Worm (Caenorhabditis elegans) whole organism, dauer: ENCODE results near the gene C13C4.8.
"Not testable (repeated sequence)": the region's sequence is repeated elsewhere in the genome, so short reads cannot be mapped to it uniquely, and the experiment has no call there.

Experiments
- unc-62 ChIP-seq: sonication (generic microtip); optimal IDR thresholded peaks from 2 replicates; lab custom pipeline; 2017; ENCODE audit warnings: missing biosample characterization, missing genetic modification reagents, missing genetic modification characterization

C13C4.8 gene

DNA sequence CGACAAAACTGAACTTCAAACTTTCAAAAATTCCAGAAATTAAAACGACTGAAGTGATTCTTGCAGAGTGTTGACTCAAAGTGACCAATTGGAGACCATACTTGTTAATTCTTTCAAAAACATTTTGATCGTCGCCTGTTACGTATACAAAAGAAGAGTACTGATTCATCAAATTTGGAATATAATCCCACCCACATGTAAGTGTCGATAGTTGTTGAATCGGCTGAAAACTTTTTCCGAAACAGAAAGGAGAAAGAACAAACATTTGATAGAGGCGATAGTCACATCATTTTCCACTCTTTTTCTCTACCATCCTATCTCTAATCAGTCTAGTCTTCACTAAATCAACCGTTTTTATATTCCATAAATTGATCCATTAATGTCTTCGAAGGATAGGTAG lies 13.9 kb upstream of the C13C4.8 start, which contains the start of gene nhr-153:
Gene nhr-153 (plus strand): TSS at position 301 of the 400 bp plus-strand sequence.
- TF ChIP-seq unc-62 (GFP tag; lab: Kevin White, UChicago), result no peak

- TF ChIP-seq unc-62 (GFP tag; lab: Kevin White, UChicago), result no peak
Observed at ce11 chrV:12106841-12107240, 11.0 kb upstream of the C13C4.8 start, which contains the start of gene nhr-136. Gene nhr-136 (plus strand): TSS chrV:12107141.

DNA sequence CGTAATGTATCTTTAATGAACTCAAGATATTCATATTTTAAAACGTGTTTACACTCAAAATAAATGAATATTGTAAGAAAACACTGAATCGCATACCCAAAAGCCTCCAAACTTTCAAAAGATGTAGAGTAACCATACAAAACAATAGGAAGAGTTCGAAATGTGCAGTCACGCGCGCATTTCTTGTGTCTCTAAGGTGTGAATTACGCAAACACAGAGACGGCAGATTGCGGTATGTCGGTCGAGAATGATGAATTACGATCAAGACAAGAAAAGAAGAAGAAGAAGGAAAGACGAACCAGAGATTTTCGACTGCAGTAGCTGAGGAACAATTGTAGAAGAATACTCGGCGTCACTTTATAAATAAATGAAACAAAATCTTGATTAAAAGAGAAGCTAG lies 6.4 kb upstream of the C13C4.8 start, which contains the start of gene lhpp-1:
Gene lhpp-1 (minus strand): TSS at position 354 of the 400 bp plus-strand sequence.
- TF ChIP-seq unc-62 (GFP tag; lab: Kevin White, UChicago), result no peak

DNA sequence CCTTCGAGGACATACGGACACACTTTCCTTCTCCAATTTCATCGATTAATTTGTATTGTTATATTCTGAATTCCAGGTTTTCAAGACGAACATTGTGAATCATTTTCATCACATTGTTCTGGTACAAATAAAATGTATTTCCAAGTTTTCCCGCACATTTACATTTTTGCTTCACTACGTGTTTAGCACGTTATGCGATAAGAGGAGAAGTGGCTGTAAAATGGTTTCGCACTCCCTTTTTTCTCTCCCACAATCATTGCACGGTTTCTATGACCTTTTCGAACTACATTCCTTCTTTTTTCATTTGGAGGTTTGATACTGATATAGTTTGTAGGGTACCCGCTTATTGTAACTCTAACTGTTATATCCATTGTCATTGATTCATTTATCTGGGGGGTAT lies 4.1 kb upstream of the C13C4.8 start:
- no peak for TF ChIP-seq unc-62 (GFP tag; lab: Kevin White, UChicago)

DNA sequence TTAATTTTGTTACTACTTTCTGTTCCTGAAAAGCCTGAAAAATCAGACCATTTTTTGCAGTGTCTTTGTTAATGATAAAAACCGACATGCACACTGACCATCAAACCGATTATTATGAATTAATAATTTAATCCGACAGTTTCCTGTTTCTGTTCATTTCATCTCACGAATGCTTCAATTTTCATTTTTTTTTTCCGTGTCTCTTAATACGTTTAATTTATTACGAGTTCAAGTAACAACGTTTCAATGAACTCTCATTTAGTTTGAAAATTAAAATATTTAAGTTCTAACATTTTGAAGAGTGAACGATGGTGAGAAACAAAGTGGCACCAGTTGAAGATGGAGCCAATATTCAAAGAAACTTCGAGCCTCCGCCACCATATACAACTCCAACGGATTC lies 3.1 kb upstream of the C13C4.8 start, which contains the start of gene spin-1:
Gene spin-1 (plus strand): TSS at position 301 of the 400 bp plus-strand sequence.
- TF ChIP-seq unc-62 (GFP tag; lab: Kevin White, UChicago), result no peak

ce11 chrV:12115150-12115549 lies 2.7 kb upstream of the C13C4.8 start:
- no peak for TF ChIP-seq unc-62 (GFP tag; lab: Kevin White, UChicago)

DNA sequence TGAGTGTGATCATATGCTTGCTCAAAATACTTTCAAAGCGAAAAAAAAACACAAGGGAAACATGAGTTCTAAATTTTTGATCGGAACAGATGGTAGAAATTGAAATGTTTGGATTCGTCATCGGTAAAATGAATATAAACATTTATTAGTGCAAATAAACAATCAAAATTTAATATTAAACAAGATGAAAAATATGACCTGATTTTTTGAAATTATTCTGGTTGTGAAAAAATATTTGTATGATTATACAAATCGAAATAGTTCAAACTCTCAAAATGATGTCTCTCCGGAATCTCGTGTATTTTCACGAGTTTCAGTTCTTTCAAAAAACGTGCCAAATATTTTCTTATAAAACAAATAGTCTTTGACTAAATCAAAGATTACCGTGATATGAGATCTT lies 2.6 kb downstream of the C13C4.8 start, which contains the start of gene C13C4.7:
Gene C13C4.7 (minus strand): TSS at position 101 of the 400 bp plus-strand sequence.
- no peak for TF ChIP-seq unc-62 (GFP tag; lab: Kevin White, UChicago)

DNA sequence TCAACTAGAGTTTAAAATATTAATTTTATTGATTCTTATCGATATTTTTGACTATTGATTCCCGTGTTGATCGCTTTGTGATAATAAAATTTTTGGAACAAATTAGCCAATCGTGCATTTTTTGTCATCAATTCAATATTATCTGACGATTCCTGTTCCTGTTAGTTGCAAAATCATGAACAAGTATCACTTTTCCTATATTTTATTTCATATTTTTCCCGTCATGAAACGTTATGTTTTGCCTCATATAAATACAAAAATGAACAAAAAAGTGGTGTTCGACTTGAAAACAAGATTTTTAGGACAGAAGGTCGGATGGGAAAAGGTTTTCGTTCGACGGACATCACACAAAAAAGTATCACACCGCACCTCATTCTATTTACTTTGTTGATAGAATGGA lies 3.5 kb downstream of the C13C4.8 start, which contains the start of gene C13C4.6:
Gene C13C4.6 (plus strand): TSS at position 301 of the 400 bp plus-strand sequence.
- no peak for TF ChIP-seq unc-62 (GFP tag; lab: Kevin White, UChicago)

- not testable (repeated sequence) for TF ChIP-seq unc-62 (GFP tag; lab: Kevin White, UChicago)
Observed at ce11 chrV:12130688-12131087, 12.9 kb downstream of the C13C4.8 start, which contains the start of gene C27A7.6. Gene C27A7.6 (minus strand): TSS chrV:12130788.

DNA sequence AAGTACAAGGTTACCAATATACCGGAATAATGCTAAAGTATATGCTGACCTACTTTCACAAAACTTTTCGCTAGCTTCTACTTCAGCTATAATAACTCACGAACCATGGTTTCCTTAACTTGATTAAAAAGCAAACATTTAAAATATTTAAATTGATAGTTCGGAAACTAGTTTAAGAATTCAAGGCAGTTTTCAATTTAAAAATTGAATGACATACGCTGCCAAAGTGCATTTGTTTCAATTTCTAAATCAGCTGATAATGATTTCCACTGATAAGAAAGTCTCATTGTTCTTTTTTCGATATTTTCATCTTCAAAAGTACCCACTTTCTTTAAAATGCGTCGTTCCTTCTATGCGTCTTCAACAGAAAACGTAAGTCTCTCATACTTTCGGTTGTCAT lies 13.4 kb downstream of the C13C4.8 start, which contains the start of gene enpp-1:
Gene enpp-1 (plus strand): TSS at position 301 of the 400 bp plus-strand sequence.
- not testable (repeated sequence) for TF ChIP-seq unc-62 (GFP tag; lab: Kevin White, UChicago)

DNA sequence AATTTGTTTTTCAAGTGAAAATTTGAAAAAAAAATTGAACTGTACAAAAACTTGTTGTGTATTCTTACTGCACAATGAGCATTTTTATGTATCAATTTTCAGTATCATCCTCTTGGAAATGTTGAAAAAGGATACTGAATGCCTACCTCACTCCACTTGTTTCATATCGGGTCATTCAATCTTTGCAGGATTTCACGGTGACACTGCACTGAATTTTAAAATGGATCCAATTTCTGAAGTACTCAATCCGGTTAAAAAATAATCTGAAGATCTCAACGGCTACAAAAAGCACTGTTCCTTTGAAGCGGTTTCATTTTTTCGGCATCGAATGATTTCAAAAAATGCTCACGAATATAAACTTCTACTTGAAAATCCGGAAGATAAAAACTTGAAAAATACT lies 20.1 kb downstream of the C13C4.8 start:
- TF ChIP-seq unc-62 (GFP tag; lab: Kevin White, UChicago), result no peak

DNA sequence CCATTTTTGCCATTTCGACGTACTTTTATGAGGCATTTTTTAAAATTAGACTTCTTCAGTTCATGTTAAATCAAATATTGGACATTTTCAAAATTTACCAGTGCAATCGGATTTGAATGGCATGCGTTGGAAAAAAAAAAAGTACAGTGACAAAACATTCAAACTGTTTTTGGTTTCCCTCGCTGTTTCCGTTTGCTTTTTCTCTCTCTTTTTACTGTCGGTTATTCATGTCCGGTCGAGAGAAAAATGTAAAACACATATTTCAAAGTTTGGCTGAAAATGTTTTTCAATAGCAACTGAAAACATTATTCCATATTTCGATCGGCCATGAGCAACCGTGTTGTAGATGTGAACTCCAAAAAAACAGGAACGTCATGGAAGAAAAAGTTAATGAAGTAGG lies 22.8 kb downstream of the C13C4.8 start, which contains the start of gene C27A7.3:
Gene C27A7.3 (plus strand): TSS at position 301 of the 400 bp plus-strand sequence.
- TF ChIP-seq unc-62 (GFP tag; lab: Kevin White, UChicago), result no peak

DNA sequence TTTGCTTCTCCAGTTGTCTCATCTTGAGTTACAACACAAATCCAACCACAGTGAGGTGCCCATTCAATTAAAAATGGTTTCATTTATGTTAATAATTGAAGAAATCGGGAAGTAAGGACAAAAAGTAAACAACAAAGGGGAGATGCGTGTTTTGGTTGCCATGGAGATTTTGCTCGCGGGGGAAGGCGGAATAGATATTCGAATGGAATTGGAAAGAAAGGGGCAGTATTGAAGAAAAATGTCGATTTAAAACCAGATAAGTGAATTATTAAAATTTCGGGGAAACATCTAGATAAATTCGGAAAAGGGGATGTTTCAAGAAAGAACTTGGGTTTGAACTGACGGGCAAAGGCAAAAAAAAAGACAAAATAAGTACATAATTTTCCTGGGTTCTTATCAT lies 32.8 kb downstream of the C13C4.8 start, which contains the start of gene che-11:
Gene che-11 (minus strand): TSS at position 101 of the 400 bp plus-strand sequence.
- TF ChIP-seq unc-62 (GFP tag; lab: Kevin White, UChicago), result no peak

- TF ChIP-seq unc-62 (GFP tag; lab: Kevin White, UChicago), result no peak
Observed at ce11 chrV:12152857-12153256, 35.1 kb downstream of the C13C4.8 start, which contains the start of gene C27A7.8. Gene C27A7.8 (plus strand): TSS chrV:12153157.

DNA sequence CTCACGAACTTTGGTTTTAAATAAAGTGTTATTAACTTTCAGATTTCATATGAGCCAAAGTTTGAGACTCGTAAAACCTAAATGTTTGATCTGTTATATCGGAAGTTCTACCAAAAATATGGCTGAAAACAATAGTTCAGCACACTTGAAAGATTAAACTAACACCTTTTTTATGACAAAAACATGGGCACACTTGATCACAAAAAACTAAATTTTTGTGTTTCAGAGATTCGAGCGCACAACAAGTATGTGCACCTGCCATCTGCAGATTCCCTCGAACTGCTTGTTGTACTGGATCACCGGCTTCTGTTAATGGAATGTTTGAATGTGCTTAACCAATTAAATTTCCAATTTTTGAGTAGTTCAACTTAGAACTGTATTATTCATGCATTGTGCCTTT lies 36.0 kb downstream of the C13C4.8 start:
- no peak for TF ChIP-seq unc-62 (GFP tag; lab: Kevin White, UChicago)

ce11 chrV:12154554-12154953 lies 36.8 kb downstream of the C13C4.8 start, which contains the start of gene C27A7.9:
Gene C27A7.9 (minus strand): TSS chrV:12154654.
- no peak for TF ChIP-seq unc-62 (GFP tag; lab: Kevin White, UChicago)

DNA sequence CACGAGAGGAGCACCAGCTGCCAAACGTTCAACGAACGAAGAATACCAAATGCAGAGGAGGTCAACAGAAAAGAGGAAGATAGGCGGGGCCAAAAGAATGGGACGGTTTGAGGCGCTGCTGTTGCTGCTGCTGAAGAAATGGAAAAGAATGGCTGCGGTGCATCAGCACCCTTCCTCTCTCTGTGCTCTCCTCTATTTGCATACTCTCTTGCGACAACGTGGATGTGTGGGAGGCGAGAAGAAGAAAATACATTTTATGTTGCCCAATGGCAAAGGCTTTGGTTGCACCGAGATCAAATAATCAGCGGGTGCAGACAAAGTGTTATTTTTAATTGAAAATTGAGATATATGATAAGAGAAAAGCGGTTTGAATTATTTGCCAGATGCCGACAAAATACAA lies 40.6 kb downstream of the C13C4.8 start:
- TF ChIP-seq unc-62 (GFP tag; lab: Kevin White, UChicago), result no peak
